Worm (Caenorhabditis elegans) whole organism, L4/young adult: ENCODE data around the gene R193.1.

Experiments
- dao-5 ChIP-seq: sonication (generic microtip); optimal IDR thresholded peaks from 2 replicates; lab custom pipeline; 2016; ENCODE audit warnings: missing genotype, missing genetic modification characterization, moderate library complexity, missing compliant biosample characterization
- him-1 ChIP-seq: sonication (generic microtip); optimal IDR thresholded peaks from 2 replicates; lab custom pipeline; 2016; ENCODE audit warnings: missing genotype, missing genetic modification reagents, missing genetic modification characterization, missing compliant biosample characterization

- no peak for TF ChIP-seq him-1
- TF ChIP-seq dao-5 (tag; lab: Kevin White, UChicago): no peak
Observed at ce11 chrX:1181271-1181958, 26.7 kb downstream of the R193.1 start.
